Fruit fly (Drosophila melanogaster): ENCODE results near the gene CG13032.

- TF ChIP-seq Crg-1 (GFP tag; optimal IDR thresholded peaks at IDR 0.05), result no peak
- TF ChIP-seq ovo (GFP tag; optimal IDR thresholded peaks at IDR 0.05), result no peak
- no peak for TF ChIP-seq kay (GFP tag; ENCODE audit: borderline replicate concordance)
- no peak for TF ChIP-seq pad (GFP tag; optimal IDR thresholded peaks at IDR 0.05)
- no peak for TF ChIP-seq cnc (optimal IDR thresholded peaks at IDR 0.05)
- no peak for TF ChIP-seq toe (GFP tag; optimal IDR thresholded peaks at IDR 0.05)
- no peak for TF ChIP-seq tj (GFP tag; optimal IDR thresholded peaks at IDR 0.05)
- TF ChIP-seq bab1 (GFP tag; optimal IDR thresholded peaks at IDR 0.05), result no peak
- TF ChIP-seq Mnt (GFP tag; optimal IDR thresholded peaks at IDR 0.05), result no peak
- TF ChIP-seq CG5204 (GFP tag; optimal IDR thresholded peaks at IDR 0.05), result no peak
- no peak for TF ChIP-seq CG7045 (GFP tag; optimal IDR thresholded peaks at IDR 0.05)
- TF ChIP-seq CG11617 (GFP tag; optimal IDR thresholded peaks at IDR 0.05), result no peak
- TF ChIP-seq CG14711 (tag; optimal IDR thresholded peaks at IDR 0.05), result no peak
- no peak for TF ChIP-seq CG33017 (tag; optimal IDR thresholded peaks at IDR 0.05)
Observed at dm6 chr3L:16659099-16659498, 14.7 kb upstream of the CG13032 start.
